Fruit fly (Drosophila melanogaster) whole organism, embryonic: ENCODE measurements around the gene ZnT77C.

Experiments used
- Asciz ChIP-seq: fragments of 200-800 bp; sonication (Bioruptor generic); optimal IDR thresholded peaks from 2 replicates; lab custom pipeline; 2017; ENCODE audit warnings: missing biosample characterization, mild to moderate bottlenecking, missing genetic modification characterization, missing genetic modification reagents
- Bgb ChIP-seq: fragments of 200-800 bp; sonication (Bioruptor generic); IDR thresholded peaks from 2 replicates; pipeline ENCODE4 v1.3.6; 2022; ENCODE audit warnings: missing biosample characterization, missing genetic modification characterization; ENCODE audit not compliant: partially characterized antibody
- Blimp-1 ChIP-seq: fragments of 200-800 bp; sonication (Bioruptor generic); optimal IDR thresholded peaks from 3 replicates; lab custom pipeline; 2018; ENCODE audit warnings: missing biosample characterization, missing genetic modification characterization, mild to moderate bottlenecking, moderate library complexity, missing genetic modification reagents
- CG10543 ChIP-seq: fragments of 200-800 bp; sonication (Bioruptor generic); optimal IDR thresholded peaks from 3 replicates; lab custom pipeline; 2017; ENCODE audit warnings: missing biosample characterization, mild to moderate bottlenecking, missing genetic modification characterization, moderate library complexity
- CG10959 ChIP-seq: fragments of 200-800 bp; sonication (Bioruptor generic); IDR thresholded peaks from 2 replicates; pipeline ENCODE4 v1.3.6; 2022; ENCODE audit warnings: missing biosample characterization, missing genetic modification characterization
- CG11456 ChIP-seq: fragments of 200-800 bp; sonication (Bioruptor generic); IDR thresholded peaks from 3 replicates; pipeline ENCODE4 v1.3.6; 2022; ENCODE audit warnings: missing biosample characterization, missing genetic modification characterization
- CG12219 ChIP-seq: fragments of 200-800 bp; sonication (Bioruptor generic); optimal IDR thresholded peaks from 3 replicates; lab custom pipeline; 2018; ENCODE audit warnings: missing biosample characterization, mild to moderate bottlenecking, missing genetic modification characterization
- CG13123 ChIP-seq: fragments of 200-800 bp; sonication (Bioruptor generic); optimal IDR thresholded peaks from 2 replicates; lab custom pipeline; 2016; ENCODE audit warnings: missing biosample characterization, missing genetic modification characterization
- CG14710 ChIP-seq: fragments of 200-800 bp; sonication (Bioruptor generic); optimal IDR thresholded peaks from 3 replicates; lab custom pipeline; 2019; ENCODE audit warnings: missing biosample characterization, mild to moderate bottlenecking, missing genetic modification characterization, moderate library complexity
- CG14860 ChIP-seq: fragments of 200-800 bp; sonication (Bioruptor generic); IDR thresholded peaks from 3 replicates; pipeline ENCODE4 v1.3.6; 2022; ENCODE audit warnings: missing biosample characterization, missing genetic modification characterization; ENCODE audit not compliant: partially characterized antibody
- CG15479 ChIP-seq: fragments of 200-800 bp; sonication (Bioruptor generic); optimal IDR thresholded peaks from 3 replicates; lab custom pipeline; 2019; ENCODE audit warnings: missing biosample characterization, mild to moderate bottlenecking, missing genetic modification characterization, moderate library complexity
- CG15514 ChIP-seq: fragments of 200-800 bp; sonication (Bioruptor generic); optimal IDR thresholded peaks from 3 replicates; lab custom pipeline; 2017; ENCODE audit warnings: missing biosample characterization, missing genetic modification characterization, mild to moderate bottlenecking, moderate library complexity, missing genetic modification reagents
- CG2199 ChIP-seq: fragments of 200-800 bp; sonication (Bioruptor generic); IDR thresholded peaks from 3 replicates; pipeline ENCODE4 v1.3.6; 2022; ENCODE audit warnings: missing biosample characterization, missing genetic modification characterization
- CG2712 ChIP-seq: fragments of 200-800 bp; optimal IDR thresholded peaks from 3 replicates; lab custom pipeline; 2019; ENCODE audit warnings: missing biosample characterization, mild to moderate bottlenecking, missing genetic modification characterization, moderate library complexity
- CG2875 ChIP-seq: fragments of 200-800 bp; sonication (Bioruptor generic); optimal IDR thresholded peaks from 2 replicates; lab custom pipeline; 2017; ENCODE audit warnings: missing biosample characterization, mild to moderate bottlenecking, missing genetic modification characterization, missing genetic modification reagents
- CG32772 ChIP-seq: fragments of 200-800 bp; sonication (Bioruptor generic); IDR thresholded peaks from 2 replicates; pipeline ENCODE4 v1.3.6; 2022; ENCODE audit warnings: missing biosample characterization, missing genetic modification characterization
- CG43689 ChIP-seq: fragments of 200-800 bp; sonication (Bioruptor generic); IDR thresholded peaks from 2 replicates; pipeline ENCODE4 v1.3.6; 2022; ENCODE audit warnings: missing biosample characterization, missing genetic modification characterization
- CG4424 ChIP-seq: fragments of 200-800 bp; sonication (Bioruptor generic); optimal IDR thresholded peaks from 3 replicates; lab custom pipeline; 2016; ENCODE audit warnings: missing biosample characterization, missing genetic modification characterization
- CG6272 ChIP-seq: fragments of 200-800 bp; sonication (Bioruptor generic); IDR thresholded peaks from 2 replicates; pipeline ENCODE4 v1.3.6; 2022; ENCODE audit warnings: missing biosample characterization, missing genetic modification characterization
- CG6654 ChIP-seq: fragments of 200-800 bp; sonication (Bioruptor generic); optimal IDR thresholded peaks from 2 replicates; lab custom pipeline; 2017; ENCODE audit warnings: missing biosample characterization, mild to moderate bottlenecking, missing genetic modification characterization
- CG6791 ChIP-seq: fragments of 200-800 bp; sonication (Bioruptor generic); IDR thresholded peaks from 3 replicates; pipeline ENCODE4 v1.3.6; 2022; ENCODE audit warnings: missing biosample characterization, missing genetic modification characterization; ENCODE audit not compliant: partially characterized antibody
- CG7963 ChIP-seq: fragments of 200-800 bp; sonication (Bioruptor generic); IDR thresholded peaks from 3 replicates; pipeline ENCODE4 v1.3.6; 2022; ENCODE audit warnings: missing biosample characterization, missing genetic modification characterization; ENCODE audit not compliant: partially characterized antibody
- CHES-1-like ChIP-seq: fragments of 200-800 bp; sonication (Bioruptor generic); optimal IDR thresholded peaks from 2 replicates; lab custom pipeline; 2016; ENCODE audit warnings: missing biosample characterization, missing genetic modification characterization
- CoRest ChIP-seq: fragments of 200-800 bp; sonication (Bioruptor generic); optimal IDR thresholded peaks from 3 replicates; lab custom pipeline; 2018; ENCODE audit warnings: missing biosample characterization, mild to moderate bottlenecking, missing genetic modification characterization, moderate library complexity
- D ChIP-seq, 2 experiments: fragments of 200-800 bp in 1 of 2; fragments of >200 bp in 1 of 2; sonication (Bioruptor generic) in 1 of 2; optimal IDR thresholded peaks; 2 replicates in 1 of 2; 3 replicates in 1 of 2; lab custom pipeline; 2017; ENCODE audit warnings: mild to moderate bottlenecking in 1 of 2, missing biosample characterization in 1 of 2, missing genetic modification characterization in 1 of 2, missing genetic modification reagents in 1 of 2
- E2f1 ChIP-seq: fragments of 200-800 bp; sonication (Bioruptor generic); IDR thresholded peaks from 2 replicates; pipeline ENCODE4 v1.3.6; 2022; ENCODE audit warnings: missing biosample characterization, missing genetic modification characterization
- Fer2 ChIP-seq: fragments of 200-800 bp; sonication (Bioruptor generic); optimal IDR thresholded peaks from 2 replicates; lab custom pipeline; 2018; ENCODE audit warnings: missing biosample characterization, mild to moderate bottlenecking, missing genetic modification characterization, moderate library complexity
- HHEX ChIP-seq: fragments of 200-800 bp; sonication (Bioruptor generic); optimal IDR thresholded peaks from 3 replicates; lab custom pipeline; 2017; ENCODE audit warnings: missing biosample characterization, mild to moderate bottlenecking, missing genetic modification characterization, missing genetic modification reagents
- Hand ChIP-seq: fragments of 200-800 bp; sonication (Bioruptor generic); optimal IDR thresholded peaks from 2 replicates; lab custom pipeline; 2017; ENCODE audit warnings: mild to moderate bottlenecking, missing biosample characterization, missing genetic modification reagents, missing genetic modification characterization
- Hey ChIP-seq: fragments of 200-800 bp; sonication (Bioruptor generic); optimal IDR thresholded peaks from 3 replicates; lab custom pipeline; 2018; ENCODE audit warnings: missing biosample characterization, mild to moderate bottlenecking, missing genetic modification characterization
- Hsf ChIP-seq: fragments of 200-800 bp; sonication (Bioruptor generic); optimal IDR thresholded peaks from 3 replicates; lab custom pipeline; 2016; ENCODE audit warnings: missing biosample characterization, missing genetic modification characterization
- Opbp ChIP-seq: fragments of 200-800 bp; sonication (Bioruptor generic); IDR thresholded peaks from 3 replicates; pipeline ENCODE4 v1.3.6; 2022; ENCODE audit warnings: missing biosample characterization, missing genetic modification characterization; ENCODE audit not compliant: partially characterized antibody
- Rx ChIP-seq: fragments of 200-800 bp; sonication (Bioruptor generic); IDR thresholded peaks from 2 replicates; pipeline ENCODE4 v1.3.6; 2022; ENCODE audit warnings: missing biosample characterization, missing genetic modification characterization
- Six4 ChIP-seq: fragments of 200-800 bp; sonication (Bioruptor generic); optimal IDR thresholded peaks from 2 replicates; lab custom pipeline; 2016; ENCODE audit warnings: missing biosample characterization, missing genetic modification characterization
- Tbp ChIP-seq: fragments of >200 bp; optimal IDR thresholded peaks from 2 replicates; lab custom pipeline; 2018; ENCODE audit warnings: missing biosample characterization, missing genetic modification characterization
- bsh ChIP-seq, 2 experiments: fragments of 200-800 bp; sonication (Bioruptor generic); optimal IDR thresholded peaks; 2 replicates each; lab custom pipeline; 2017 to 2018; ENCODE audit warnings: mild to moderate bottlenecking in 2 of 2, missing biosample characterization in 2 of 2, missing genetic modification characterization in 2 of 2, moderate library complexity in 1 of 2
- dan ChIP-seq: fragments of 200-800 bp; sonication (Bioruptor generic); IDR thresholded peaks from 2 replicates; pipeline ENCODE4 v1.3.6; 2022; ENCODE audit warnings: missing biosample characterization, missing genetic modification characterization
- danr ChIP-seq: fragments of 200-800 bp; sonication (Bioruptor generic); IDR thresholded peaks from 2 replicates; pipeline ENCODE4 v1.3.6; 2022; ENCODE audit warnings: missing biosample characterization, missing genetic modification characterization
- ewg ChIP-seq: fragments of 200-800 bp; sonication (Bioruptor generic); optimal IDR thresholded peaks from 3 replicates; lab custom pipeline; 2017; ENCODE audit warnings: mild to moderate bottlenecking, missing biosample characterization, missing genetic modification reagents, missing genetic modification characterization
- eyg ChIP-seq: fragments of 200-800 bp; sonication (Bioruptor generic); optimal IDR thresholded peaks from 3 replicates; lab custom pipeline; 2016; ENCODE audit warnings: missing biosample characterization, missing genetic modification characterization
- fru ChIP-seq: fragments of >200 bp; optimal IDR thresholded peaks from 2 replicates; lab custom pipeline; 2017
- gsb ChIP-seq: fragments of 200-800 bp; sonication (Bioruptor generic); IDR thresholded peaks from 2 replicates; pipeline ENCODE4 v1.3.6; 2022; ENCODE audit warnings: missing biosample characterization, missing genetic modification characterization
- her ChIP-seq: fragments of 200-800 bp; sonication (Bioruptor generic); optimal IDR thresholded peaks from 2 replicates; lab custom pipeline; 2016; ENCODE audit warnings: missing biosample characterization, missing genetic modification characterization
- lab ChIP-seq: fragments of 200-800 bp; sonication (Bioruptor generic); optimal IDR thresholded peaks from 3 replicates; lab custom pipeline; 2017; ENCODE audit warnings: missing biosample characterization, missing genetic modification characterization, mild to moderate bottlenecking, moderate library complexity, missing genetic modification reagents
- nerfin-2 ChIP-seq: fragments of 200-800 bp; sonication (Bioruptor generic); IDR thresholded peaks from 2 replicates; pipeline ENCODE4 v1.3.6; 2022; ENCODE audit warnings: missing biosample characterization, missing genetic modification characterization; ENCODE audit not compliant: partially characterized antibody
- pho ChIP-seq: fragments of 200-800 bp; sonication (Bioruptor generic); optimal IDR thresholded peaks from 2 replicates; lab custom pipeline; 2016; ENCODE audit warnings: missing biosample characterization, missing genetic modification characterization
- sd ChIP-seq: fragments of 200-800 bp; sonication (Bioruptor generic); optimal IDR thresholded peaks from 3 replicates; lab custom pipeline; 2018; ENCODE audit warnings: missing biosample characterization, mild to moderate bottlenecking, missing genetic modification characterization, moderate library complexity
- shn ChIP-seq: fragments of 200-800 bp; sonication (Bioruptor generic); optimal IDR thresholded peaks from 3 replicates; lab custom pipeline; 2016; ENCODE audit warnings: missing biosample characterization, missing genetic modification characterization

The ZnT77C gene

dm6 chr3L:20508136-20508635 is 13.5 kb upstream of the ZnT77C start (continued):
- TF ChIP-seq Bgb (GFP tag; lab: Robert Waterston, UW) (peak; percentile 65), Six4 (GFP tag; lab: Kevin White, UChicago) (peak; percentile 89), CoRest (tag; lab: Kevin White, UChicago) (peak; percentile 95), CG13123 (GFP tag; lab: Kevin White, UChicago) (peak; percentile 77), CG10959 (GFP tag; lab: Robert Waterston, UW) (peak; percentile 83), Fer2 (peak; percentile 93), Hey (peak; percentile 78), CG2712 (tag; lab: Kevin White, UChicago) (peak; percentile 89), CG43689 (peak; percentile 36; the same call in 1 of the 2 replicates), ewg (GFP tag; lab: Kevin White, UChicago) (peak; percentile 75), Tbp (GFP tag; lab: Kevin White, UChicago) (no peak), E2f1 (peak; percentile 91), Rx (GFP tag; lab: Robert Waterston, UW) (peak; percentile 74), Hand (GFP tag; lab: Kevin White, UChicago) (peak; percentile 89), CG2199 (GFP tag; lab: Robert Waterston, UW) (peak; percentile 84; the same call in 2 of the 3 replicates), Asciz (GFP tag; lab: Kevin White, UChicago) (peak; percentile 81), CG6791 (GFP tag; lab: Robert Waterston, UW) (0 out of 3 replicates have a peak, but pooled peaks have one; percentile 51), her (peak; percentile 78), gsb (GFP tag; lab: Robert Waterston, UW) (peak; percentile 92), CG15514 (GFP tag; lab: Kevin White, UChicago) (peak; percentile 90), HHEX (peak; percentile 96), CG10543 (GFP tag; lab: Kevin White, UChicago) (peak; percentile 95), CHES-1-like (GFP tag; lab: Kevin White, UChicago) (peak; percentile 94), shn (GFP tag; lab: Kevin White, UChicago) (peak; percentile 86), CG14860 (no peak; the same call in 2 of the 3 replicates), lab (GFP tag; lab: Kevin White, UChicago) (peak; percentile 98), CG15479 (GFP tag; lab: Kevin White, UChicago) (no peak), CG6272 (GFP tag; lab: Robert Waterston, UW) (peak; percentile 93), eyg (peak; percentile 82), sd (tag; lab: Kevin White, UChicago) (peak; percentile 92), dan (peak; percentile 78), fru (lab: Kevin White, UChicago) (no peak), danr (GFP tag; lab: Robert Waterston, UW) (peak; percentile 85), CG4424 (GFP tag; lab: Kevin White, UChicago) (peak; percentile 94), bsh (GFP tag; optimal IDR thresholded peaks at IDR 0.05; lab: Kevin White, UChicago) (peak; percentile 71 to 86), CG7963 (peak; percentile 49; the same call in 1 of the 3 replicates), pho (GFP tag; lab: Kevin White, UChicago) (peak; percentile 95), D (optimal IDR thresholded peaks at IDR 0.05; lab: Kevin White, UChicago) (no peak), D (GFP tag; optimal IDR thresholded peaks at IDR 0.05; lab: Kevin White, UChicago) (peak; percentile 84), CG32772 (GFP tag; lab: Robert Waterston, UW) (peak; percentile 92), nerfin-2 (GFP tag; lab: Robert Waterston, UW) (peak; percentile 42; the same call in 1 of the 2 replicates), CG12219 (peak; percentile 83), Blimp-1 (GFP tag; lab: Kevin White, UChicago) (peak; percentile 89), CG6654 (GFP tag; lab: Kevin White, UChicago) (peak; percentile 75), Hsf (peak; percentile 94), CG14710 (tag; lab: Kevin White, UChicago) (peak; percentile 83), CG2875 (GFP tag; lab: Kevin White, UChicago) (peak; percentile 69), Opbp (GFP tag; lab: Robert Waterston, UW) (peak; percentile 69; the same call in 2 of the 3 replicates), CG11456 (GFP tag; lab: Robert Waterston, UW) (peak; percentile 97)
